Fruit fly (Drosophila melanogaster) whole organism, embryonic: Measurements from ENCODE around the gene CG17202.

Experiments used
- ATbp ChIP-seq: fragments of 200-800 bp; sonication (Bioruptor generic); optimal IDR thresholded peaks from 2 replicates; lab custom pipeline; 2017; ENCODE audit warnings: missing biosample characterization, mild to moderate bottlenecking, missing genetic modification characterization, missing genetic modification reagents
- B-H1 ChIP-seq: fragments of 200-800 bp; sonication (Bioruptor generic); IDR thresholded peaks from 3 replicates; pipeline ENCODE4 v1.3.6; 2022; ENCODE audit warnings: missing biosample characterization, missing genetic modification characterization
- B-H2 ChIP-seq: fragments of 200-800 bp; sonication (Bioruptor generic); optimal IDR thresholded peaks from 2 replicates; lab custom pipeline; 2018; ENCODE audit warnings: missing biosample characterization, mild to moderate bottlenecking, missing genetic modification characterization
- Bgb ChIP-seq: fragments of 200-800 bp; sonication (Bioruptor generic); IDR thresholded peaks from 2 replicates; pipeline ENCODE4 v1.3.6; 2022; ENCODE audit warnings: missing biosample characterization, missing genetic modification characterization; ENCODE audit not compliant: partially characterized antibody
- Blimp-1 ChIP-seq: fragments of 200-800 bp; sonication (Bioruptor generic); optimal IDR thresholded peaks from 3 replicates; lab custom pipeline; 2018; ENCODE audit warnings: missing biosample characterization, missing genetic modification characterization, mild to moderate bottlenecking, moderate library complexity, missing genetic modification reagents
- BtbVII ChIP-seq: fragments of 200-800 bp; sonication (Bioruptor generic); optimal IDR thresholded peaks from 3 replicates; lab custom pipeline; 2017; ENCODE audit warnings: missing biosample characterization, mild to moderate bottlenecking, missing genetic modification characterization
- CG10654 ChIP-seq: fragments of 200-800 bp; sonication (Bioruptor generic); optimal IDR thresholded peaks from 2 replicates; lab custom pipeline; 2016; ENCODE audit warnings: missing biosample characterization, missing genetic modification characterization
- CG14965 ChIP-seq: fragments of 200-800 bp; sonication (Bioruptor generic); optimal IDR thresholded peaks from 2 replicates; lab custom pipeline; 2016; ENCODE audit warnings: missing biosample characterization, missing genetic modification characterization, borderline replicate concordance
- CG1647 ChIP-seq: fragments of 200-800 bp; sonication (Bioruptor generic); optimal IDR thresholded peaks from 3 replicates; lab custom pipeline; 2016; ENCODE audit warnings: missing biosample characterization, missing genetic modification characterization
- CG16813 ChIP-seq: fragments of 200-800 bp; sonication (Bioruptor generic); IDR thresholded peaks from 3 replicates; pipeline ENCODE4 v1.3.6; 2022; ENCODE audit warnings: missing biosample characterization, missing genetic modification characterization; ENCODE audit not compliant: partially characterized antibody
- CG17186 ChIP-seq: fragments of 200-800 bp; sonication (Bioruptor generic); optimal IDR thresholded peaks from 3 replicates; lab custom pipeline; 2017; ENCODE audit warnings: missing biosample characterization, missing genetic modification reagents, missing genetic modification characterization
- CG17829 ChIP-seq: fragments of 200-800 bp; optimal IDR thresholded peaks from 2 replicates; lab custom pipeline; 2019; ENCODE audit warnings: missing biosample characterization, mild to moderate bottlenecking, missing genetic modification characterization, moderate library complexity
- CG1832 ChIP-seq: fragments of 200-800 bp; sonication (Bioruptor generic); optimal IDR thresholded peaks from 2 replicates; lab custom pipeline; 2017; ENCODE audit warnings: missing biosample characterization, mild to moderate bottlenecking, missing genetic modification characterization, inconsistent platforms
- CG2120 ChIP-seq: fragments of 200-800 bp; sonication (Bioruptor generic); optimal IDR thresholded peaks from 3 replicates; lab custom pipeline; 2016; ENCODE audit warnings: missing biosample characterization, missing genetic modification characterization
- CG2202 ChIP-seq: fragments of 200-800 bp; sonication (Bioruptor generic); optimal IDR thresholded peaks from 2 replicates; lab custom pipeline; 2018; ENCODE audit warnings: missing biosample characterization, mild to moderate bottlenecking, missing genetic modification characterization
- CG3726 ChIP-seq: fragments of 200-800 bp; sonication (Bioruptor generic); IDR thresholded peaks from 3 replicates; pipeline ENCODE4, ENCODE4 v1.3.6; 2022; ENCODE audit warnings: missing biosample characterization, missing genetic modification characterization
- CG4282 ChIP-seq: fragments of 200-800 bp; sonication (Bioruptor generic); optimal IDR thresholded peaks from 2 replicates; lab custom pipeline; 2016; ENCODE audit warnings: missing biosample characterization, missing genetic modification characterization
- CG4328 ChIP-seq: fragments of 200-800 bp; sonication (Bioruptor generic); optimal IDR thresholded peaks from 3 replicates; lab custom pipeline; 2017; ENCODE audit warnings: missing biosample characterization, missing genetic modification reagents, missing genetic modification characterization
- CG8089 ChIP-seq: fragments of 200-800 bp; sonication (Bioruptor generic); optimal IDR thresholded peaks from 3 replicates; lab custom pipeline; 2016; ENCODE audit warnings: missing biosample characterization, missing genetic modification characterization
- CkIIα-i1 ChIP-seq: fragments of 200-800 bp; sonication (Bioruptor generic); IDR thresholded peaks from 2 replicates; pipeline ENCODE4 v1.3.6; 2022; ENCODE audit warnings: missing biosample characterization, missing genetic modification characterization
- Dref ChIP-seq: fragments of 200-800 bp; sonication (Bioruptor generic); IDR thresholded peaks from 2 replicates; pipeline ENCODE4 v1.3.6; 2022; ENCODE audit warnings: missing biosample characterization, missing genetic modification characterization
- Fer2 ChIP-seq: fragments of 200-800 bp; sonication (Bioruptor generic); optimal IDR thresholded peaks from 2 replicates; lab custom pipeline; 2018; ENCODE audit warnings: missing biosample characterization, mild to moderate bottlenecking, missing genetic modification characterization, moderate library complexity
- Gug ChIP-seq: fragments of 200-800 bp; sonication (Bioruptor generic); IDR thresholded peaks from 4 replicates; pipeline ENCODE4 v1.3.6; 2022; ENCODE audit warnings: missing biosample characterization, missing genetic modification characterization
- Hr78 ChIP-seq, 2 experiments: fragments of 200-800 bp in 1 of 2; fragments of >200 bp in 1 of 2; sonication (Bioruptor generic) in 1 of 2; optimal IDR thresholded peaks; 2 replicates each; lab custom pipeline; 2017 to 2019; ENCODE audit warnings: missing biosample characterization in 2 of 2, missing genetic modification characterization in 2 of 2, mild to moderate bottlenecking in 1 of 2, moderate library complexity in 1 of 2
- MESR4 ChIP-seq: fragments of 200-800 bp; sonication (Bioruptor generic); optimal IDR thresholded peaks from 2 replicates; lab custom pipeline; 2018; ENCODE audit warnings: missing biosample characterization, mild to moderate bottlenecking, missing genetic modification characterization, moderate library complexity
- Max ChIP-seq: fragments of 200-800 bp; sonication (Bioruptor generic); optimal IDR thresholded peaks from 2 replicates; lab custom pipeline; 2016; ENCODE audit warnings: missing biosample characterization, mild to moderate bottlenecking, missing genetic modification characterization
- Myb ChIP-seq: fragments of 200-800 bp; sonication (Bioruptor generic); optimal IDR thresholded peaks from 2 replicates; lab custom pipeline; 2016; ENCODE audit warnings: missing biosample characterization, missing genetic modification characterization
- NC2β ChIP-seq: fragments of 200-800 bp; sonication (Bioruptor generic); optimal IDR thresholded peaks from 2 replicates; lab custom pipeline; 2016; ENCODE audit warnings: missing biosample characterization, missing genetic modification characterization
- Scr ChIP-seq: fragments of 200-800 bp; sonication (Bioruptor generic); IDR thresholded peaks from 2 replicates; pipeline ENCODE4 v1.3.6; 2022; ENCODE audit warnings: missing biosample characterization, missing genetic modification characterization; ENCODE audit not compliant: partially characterized antibody
- Sin3A ChIP-seq: fragments of >200 bp; optimal IDR thresholded peaks from 2 replicates; lab custom pipeline; 2018
- Usf ChIP-seq: fragments of 200-800 bp; sonication (Bioruptor generic); optimal IDR thresholded peaks from 2 replicates; lab custom pipeline; 2017; ENCODE audit warnings: missing genotype, missing biosample characterization, missing genetic modification characterization
- YL-1 ChIP-seq: fragments of 200-800 bp; sonication (Bioruptor generic); optimal IDR thresholded peaks from 3 replicates; lab custom pipeline; 2017; ENCODE audit warnings: missing biosample characterization, mild to moderate bottlenecking, missing genetic modification characterization
- ara ChIP-seq: fragments of 200-800 bp; sonication (Bioruptor generic); IDR thresholded peaks from 2 replicates; pipeline ENCODE4 v1.3.6; 2022; ENCODE audit warnings: missing biosample characterization, missing genetic modification characterization
- ash1 ChIP-seq: fragments of 200-800 bp; sonication (Bioruptor generic); optimal IDR thresholded peaks from 2 replicates; lab custom pipeline; 2018; ENCODE audit warnings: missing biosample characterization, mild to moderate bottlenecking, missing genetic modification characterization
- ci ChIP-seq: fragments of 200-800 bp; sonication (Bioruptor generic); IDR thresholded peaks from 3 replicates; pipeline ENCODE4 v1.3.6; 2022; ENCODE audit warnings: missing biosample characterization, missing genetic modification characterization
- crp ChIP-seq, 2 experiments: fragments of 200-800 bp; sonication (Bioruptor generic); optimal IDR thresholded peaks; 2 replicates in 1 of 2; 3 replicates in 1 of 2; lab custom pipeline; 2017; ENCODE audit warnings: missing biosample characterization in 2 of 2, missing genetic modification characterization in 2 of 2, mild to moderate bottlenecking in 1 of 2, moderate library complexity in 1 of 2
- dati ChIP-seq: fragments of 200-800 bp; sonication (Bioruptor generic); IDR thresholded peaks from 2 replicates; pipeline ENCODE4 v1.3.6; 2022; ENCODE audit warnings: missing biosample characterization, missing genetic modification characterization
- dmrt11E ChIP-seq: fragments of 200-800 bp; sonication (Bioruptor generic); optimal IDR thresholded peaks from 3 replicates; lab custom pipeline; 2018; ENCODE audit warnings: missing biosample characterization, mild to moderate bottlenecking, missing genetic modification characterization, moderate library complexity
- en ChIP-seq: fragments of 200-800 bp; sonication (Bioruptor generic); optimal IDR thresholded peaks from 2 replicates; lab custom pipeline; 2016; ENCODE audit warnings: missing biosample characterization, missing genetic modification characterization
- grau ChIP-seq: fragments of 200-800 bp; optimal IDR thresholded peaks from 3 replicates; lab custom pipeline; 2019; ENCODE audit warnings: missing biosample characterization, mild to moderate bottlenecking, missing genetic modification characterization, moderate library complexity
- hb ChIP-seq: fragments of 200-800 bp; sonication (Bioruptor generic); IDR thresholded peaks from 3 replicates; pipeline ENCODE4 v1.3.6; 2022; ENCODE audit warnings: missing biosample characterization, missing genetic modification characterization; ENCODE audit not compliant: partially characterized antibody
- lbe ChIP-seq: fragments of 200-800 bp; sonication (Bioruptor generic); optimal IDR thresholded peaks from 2 replicates; lab custom pipeline; 2016; ENCODE audit warnings: missing biosample characterization, mild to moderate bottlenecking, missing genetic modification characterization
- nmo ChIP-seq: fragments of 200-800 bp; sonication (Bioruptor generic); optimal IDR thresholded peaks from 2 replicates; lab custom pipeline; 2018; ENCODE audit warnings: missing biosample characterization, mild to moderate bottlenecking, missing genetic modification characterization, moderate library complexity
- repo ChIP-seq: fragments of 200-800 bp; sonication (Bioruptor generic); optimal IDR thresholded peaks from 2 replicates; lab custom pipeline; 2016; ENCODE audit warnings: missing biosample characterization, missing genetic modification characterization
- slp2 ChIP-seq: fragments of 200-800 bp; sonication (Bioruptor generic); optimal IDR thresholded peaks from 2 replicates; lab custom pipeline; 2016; ENCODE audit warnings: missing biosample characterization, missing genetic modification characterization
- tap ChIP-seq: fragments of 200-800 bp; optimal IDR thresholded peaks from 3 replicates; lab custom pipeline; 2019; ENCODE audit warnings: missing biosample characterization, mild to moderate bottlenecking, missing genetic modification characterization, moderate library complexity
- tgo ChIP-seq: fragments of 200-800 bp; sonication (Bioruptor generic); IDR thresholded peaks from 3 replicates; pipeline ENCODE4 v1.3.6; 2022; ENCODE audit warnings: missing biosample characterization, missing genetic modification characterization
- tup ChIP-seq: fragments of 200-800 bp; sonication (Bioruptor generic); optimal IDR thresholded peaks from 2 replicates; lab custom pipeline; 2016; ENCODE audit warnings: missing biosample characterization, mild to moderate bottlenecking, missing genetic modification characterization, moderate library complexity
- vfl ChIP-seq: fragments of 200-800 bp; sonication (Bioruptor generic); optimal IDR thresholded peaks from 2 replicates; lab custom pipeline; 2016; ENCODE audit warnings: missing biosample characterization, missing genetic modification characterization
- zen2 ChIP-seq: fragments of 200-800 bp; sonication (Bioruptor generic); IDR thresholded peaks from 3 replicates; pipeline ENCODE4 v1.3.6; 2022; ENCODE audit warnings: missing biosample characterization, missing genetic modification characterization; ENCODE audit not compliant: partially characterized antibody

Gene CG17202

dm6 chr3R:12413274-12413958, 9.2 kb upstream of the CG17202 start, which contains the start of the genes Dip-C and pps (continued):
- no peak for TF ChIP-seq ash1
- peak; percentile 84 for TF ChIP-seq YL-1 (GFP tag; lab: Kevin White, UChicago)
- TF ChIP-seq NC2β (GFP tag; lab: Kevin White, UChicago) = no peak
- TF ChIP-seq B-H2 = no peak
- TF ChIP-seq CG14965 (GFP tag; lab: Kevin White, UChicago) = no peak
- no peak for TF ChIP-seq lbe (GFP tag; lab: Kevin White, UChicago)
- TF ChIP-seq tap = no peak
- no peak for TF ChIP-seq en (GFP tag; lab: Kevin White, UChicago)
- peak; percentile 70 for TF ChIP-seq CG16813
- no peak for TF ChIP-seq CG1647
- TF ChIP-seq hb (GFP tag; lab: Robert Waterston, UW) = peak; percentile 40; the same call in 1 of the 3 replicates
- TF ChIP-seq repo (GFP tag; lab: Kevin White, UChicago) = no peak
- TF ChIP-seq CG3726 (GFP tag; lab: Robert Waterston, UW) = no peak
- TF ChIP-seq CG4328 = no peak
- TF ChIP-seq CG2120 (GFP tag; lab: Kevin White, UChicago) = no peak
- TF ChIP-seq tgo (GFP tag; lab: Robert Waterston, UW) = no peak
- no peak for TF ChIP-seq dmrt11E (tag; lab: Kevin White, UChicago)
- TF ChIP-seq CG8089 (GFP tag; lab: Kevin White, UChicago) = no peak
- TF ChIP-seq Hr78 (GFP tag; optimal IDR thresholded peaks at IDR 0.05; lab: Kevin White, UChicago) = no peak
- TF ChIP-seq CG17829 (tag; lab: Kevin White, UChicago) = peak; percentile 56
- no peak for TF ChIP-seq Fer2 (tag; lab: Kevin White, UChicago)
- no peak for TF ChIP-seq Myb (GFP tag; lab: Kevin White, UChicago)
- no peak for TF ChIP-seq ci
- TF ChIP-seq tup (GFP tag; lab: Kevin White, UChicago) = no peak
- TF ChIP-seq Sin3A (lab: Kevin White, UChicago) = peak; percentile 61
- TF ChIP-seq slp2 (GFP tag; lab: Kevin White, UChicago) = no peak
- TF ChIP-seq Bgb (GFP tag; lab: Robert Waterston, UW) = peak; percentile 74
- peak; percentile 55; the same call in 2 of the 3 replicates for TF ChIP-seq zen2 (GFP tag; lab: Robert Waterston, UW)
- TF ChIP-seq MESR4 (GFP tag; lab: Kevin White, UChicago) = peak; percentile 49
- TF ChIP-seq Usf = no peak
- TF ChIP-seq CG10654 (GFP tag; lab: Kevin White, UChicago) = no peak
- TF ChIP-seq crp (GFP tag; optimal IDR thresholded peaks at IDR 0.05; lab: Kevin White, UChicago) = no peak
- no peak for TF ChIP-seq Gug (GFP tag; lab: Robert Waterston, UW)
- TF ChIP-seq dati = no peak
- no peak for TF ChIP-seq BtbVII (GFP tag; lab: Kevin White, UChicago)
- no peak for TF ChIP-seq CG1832 (GFP tag; lab: Kevin White, UChicago)
- no peak for TF ChIP-seq Blimp-1 (GFP tag; lab: Kevin White, UChicago)
- TF ChIP-seq Dref = peak; percentile 75
- TF ChIP-seq Max (GFP tag; lab: Kevin White, UChicago) = no peak
- TF ChIP-seq ara (GFP tag; lab: Robert Waterston, UW) = no peak
- TF ChIP-seq grau (tag; lab: Kevin White, UChicago) = no peak
- TF ChIP-seq CkIIα-i1 (GFP tag; lab: Robert Waterston, UW) = no peak
- TF ChIP-seq vfl (GFP tag; lab: Kevin White, UChicago) = no peak
- TF ChIP-seq B-H1 (GFP tag; lab: Robert Waterston, UW) = no peak
- no peak for TF ChIP-seq CG17186 (GFP tag; lab: Kevin White, UChicago)
- no peak for TF ChIP-seq CG2202 (tag; lab: Kevin White, UChicago)
- no peak for TF ChIP-seq ATbp (GFP tag; lab: Kevin White, UChicago)
- peak; percentile 76 for TF ChIP-seq Scr
- no peak for TF ChIP-seq CG4282 (GFP tag; lab: Kevin White, UChicago)
- TF ChIP-seq nmo = peak; percentile 40
